Worm (Caenorhabditis elegans) whole organism, mixed stage, embryonic: ENCODE data around the gene col-139.

Experiments
- blmp-1 ChIP-seq: fragments of 150-350 bp; optimal IDR thresholded peaks from 2 replicates; lab custom pipeline; 2014; ENCODE audit warnings: missing biosample characterization, missing genetic modification characterization
- ces-1 ChIP-seq: fragments of 150-350 bp; optimal IDR thresholded peaks from 2 replicates; lab custom pipeline; 2014; ENCODE audit warnings: missing biosample characterization, missing genetic modification reagents, missing genetic modification characterization
- mep-1 ChIP-seq: fragments of 150-350 bp; optimal IDR thresholded peaks from 2 replicates; lab custom pipeline; 2017; ENCODE audit warnings: missing biosample characterization, missing genetic modification reagents, missing genetic modification characterization, inconsistent platforms
- nhr-12 ChIP-seq: fragments of 150-350 bp; optimal IDR thresholded peaks from 2 replicates; lab custom pipeline; 2014; ENCODE audit warnings: missing biosample characterization, missing genetic modification characterization
- unc-62 ChIP-seq: fragments of 150-350 bp; optimal IDR thresholded peaks from 2 replicates; lab custom pipeline; 2014; ENCODE audit warnings: missing biosample characterization, missing genetic modification reagents, missing genetic modification characterization

DNA sequence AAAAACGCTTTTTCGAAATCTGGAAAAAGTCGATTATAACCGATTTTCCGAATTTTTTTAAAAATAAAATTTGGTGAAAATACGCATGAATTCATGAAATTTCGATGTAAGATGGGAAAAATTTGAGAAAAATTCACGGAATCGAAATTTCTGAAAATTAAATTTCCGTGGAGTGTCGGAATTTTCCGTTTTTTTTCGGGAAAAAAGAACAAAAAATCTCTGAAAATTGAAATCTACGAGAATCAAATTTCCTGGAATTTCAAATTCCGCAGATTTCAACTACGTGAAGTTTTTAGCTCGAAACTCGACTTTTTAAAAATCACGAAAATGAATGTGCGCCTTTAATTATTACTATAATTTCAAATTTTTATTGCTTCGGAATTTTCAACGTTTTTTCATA lies 27.4 kb downstream of the col-139 start:
- no peak for TF ChIP-seq nhr-12 (tag; lab: Kevin White, UChicago)
- TF ChIP-seq unc-62 (GFP tag; lab: Kevin White, UChicago), result no peak
- TF ChIP-seq blmp-1 (tag; lab: Kevin White, UChicago), result no peak
- no peak for TF ChIP-seq mep-1
- TF ChIP-seq ces-1 (GFP tag; lab: Kevin White, UChicago), result no peak
